Fruit fly (Drosophila melanogaster) whole organism, adult: Measurements from ENCODE around the gene CG42554.

Experiments
- CG7101 ChIP-seq: fragments of 200-800 bp; sonication (Bioruptor generic); optimal IDR thresholded peaks from 2 replicates; lab custom pipeline; 2018; ENCODE audit warnings: missing biosample characterization, mild to moderate bottlenecking, missing genetic modification characterization, moderate library complexity
- bab1 ChIP-seq: fragments of 200-800 bp; sonication (Bioruptor generic); optimal IDR thresholded peaks from 3 replicates; lab custom pipeline; 2019; ENCODE audit warnings: missing biosample characterization, mild to moderate bottlenecking, missing genetic modification characterization, moderate library complexity
- cnc ChIP-seq, 2 experiments: fragments of >200 bp; optimal IDR thresholded peaks; 2 replicates each; lab custom pipeline; 2017

- TF ChIP-seq CG7101 (tag; lab: Kevin White, UChicago) (no peak), cnc (optimal IDR thresholded peaks at IDR 0.05; lab: Kevin White, UChicago) (no peak), bab1 (GFP tag; lab: Kevin White, UChicago) (no peak)
Measured at dm6 chr3L:813911-814310, 21.6 kb upstream of the CG42554 start.
